Worm (Caenorhabditis elegans): ENCODE measurements around the gene slcf-2.

- no peak for TF ChIP-seq him-1 (tag; optimal IDR thresholded peaks at IDR 0.05)
- TF ChIP-seq dao-5 (tag; optimal IDR thresholded peaks at IDR 0.05), result no peak
These were observed 8.3 kb upstream of the slcf-2 start, which contains the start of gene acp-1 for ce11 chrX:3385362-3385761.

All from whole organism, L4/young adult.